Worm (Caenorhabditis elegans) whole organism, L1 larva: Measurements from ENCODE around the gene F25B4.4.

Source experiments
- C04F5.9 ChIP-seq: sonication (generic microtip); optimal IDR thresholded peaks from 2 replicates; lab custom pipeline; 2016; ENCODE audit warnings: missing genetic modification characterization, missing compliant biosample characterization
- C16A3.4 ChIP-seq: fragments of 150-350 bp; optimal IDR thresholded peaks from 2 replicates; lab custom pipeline; 2014; ENCODE audit warnings: missing biosample characterization, missing genetic modification characterization
- C34B4.2 ChIP-seq: sonication (generic microtip); optimal IDR thresholded peaks from 2 replicates; lab custom pipeline; 2017; ENCODE audit warnings: mild to moderate bottlenecking, missing genetic modification characterization, missing compliant biosample characterization
- F16B12.6 ChIP-seq: fragments of 150-350 bp; optimal IDR thresholded peaks from 2 replicates; lab custom pipeline; 2014; ENCODE audit warnings: missing biosample characterization, missing genetic modification characterization
- aha-1 ChIP-seq: fragments of 150-350 bp; optimal IDR thresholded peaks from 2 replicates; lab custom pipeline; 2014; ENCODE audit warnings: missing biosample characterization, missing genetic modification characterization
- alr-1 ChIP-seq: fragments of 200-800 bp; sonication (Bioruptor generic); optimal IDR thresholded peaks from 2 replicates; lab custom pipeline; 2018; ENCODE audit warnings: borderline replicate concordance, mild to moderate bottlenecking, missing genetic modification characterization, missing compliant biosample characterization
- aly-2 ChIP-seq: fragments of 150-350 bp; optimal IDR thresholded peaks from 2 replicates; lab custom pipeline; 2014; ENCODE audit warnings: missing biosample characterization, missing genetic modification characterization
- ama-1 ChIP-seq: fragments of 150-350 bp; optimal IDR thresholded peaks from 2 replicates; lab custom pipeline; 2014
- blmp-1 ChIP-seq: fragments of 150-350 bp; optimal IDR thresholded peaks from 2 replicates; lab custom pipeline; 2014; ENCODE audit warnings: missing biosample characterization, missing genetic modification characterization
- ceh-63 ChIP-seq: fragments of 200-800 bp; sonication (Bioruptor generic); optimal IDR thresholded peaks from 2 replicates; lab custom pipeline; 2018; ENCODE audit warnings: mild to moderate bottlenecking, missing genetic modification characterization, missing compliant biosample characterization
- ceh-8 ChIP-seq: fragments of 200-800 bp; sonication (Bioruptor generic); optimal IDR thresholded peaks from 2 replicates; lab custom pipeline; 2018; ENCODE audit warnings: mild to moderate bottlenecking, missing genetic modification characterization, moderate library complexity, missing compliant biosample characterization
- ceh-88 ChIP-seq: fragments of 200-800 bp; sonication (Bioruptor generic); IDR thresholded peaks from 2 replicates; pipeline ENCODE4 v1.3.6; 2022; ENCODE audit warnings: missing genetic modification characterization, missing compliant biosample characterization
- ceh-90 ChIP-seq: sonication (generic microtip); optimal IDR thresholded peaks from 2 replicates; lab custom pipeline; 2016; ENCODE audit warnings: missing genetic modification characterization, missing compliant biosample characterization
- ces-1 ChIP-seq: fragments of 150-350 bp; optimal IDR thresholded peaks from 2 replicates; lab custom pipeline; 2014; ENCODE audit warnings: missing biosample characterization, missing genetic modification reagents, missing genetic modification characterization
- dpl-1 ChIP-seq, 3 experiments: fragments of 150-350 bp in 2 of 3; sonication (generic microtip) in 1 of 3; optimal IDR thresholded peaks; 2 replicates each; lab custom pipeline; 2014 to 2017; ENCODE audit warnings: missing biosample characterization in 3 of 3, missing genetic modification characterization in 3 of 3, missing genetic modification reagents in 3 of 3
- dsc-1 ChIP-seq: sonication (generic microtip); optimal IDR thresholded peaks from 2 replicates; lab custom pipeline; 2016; ENCODE audit warnings: mild to moderate bottlenecking, missing genetic modification characterization, missing compliant biosample characterization
- efl-1 ChIP-seq, 4 experiments: fragments of 150-350 bp; optimal IDR thresholded peaks in 3 of 4; peaks in 1 of 4; 1 replicate in 1 of 4; 2 replicates in 3 of 4; lab custom pipeline; 2014; ENCODE audit warnings: missing biosample characterization in 2 of 4, missing genetic modification characterization in 2 of 4, missing genetic modification reagents in 2 of 4
- efl-3 ChIP-seq: fragments of 200-800 bp; sonication (Bioruptor generic); optimal IDR thresholded peaks from 2 replicates; lab custom pipeline; 2018; ENCODE audit warnings: mild to moderate bottlenecking, missing genetic modification characterization, missing compliant biosample characterization
- elt-3 ChIP-seq, 6 experiments: fragments of 150-350 bp in 1 of 6; sonication (generic microtip); optimal IDR thresholded peaks; 2 replicates each; lab custom pipeline; 2017 to 2018; ENCODE audit warnings: missing biosample characterization in 6 of 6, missing genetic modification characterization in 6 of 6, inconsistent platforms in 1 of 6
- fkh-10 ChIP-seq: sonication (generic microtip); optimal IDR thresholded peaks from 2 replicates; lab custom pipeline; 2017; ENCODE audit warnings: missing biosample characterization, missing genetic modification reagents, missing genetic modification characterization
- fkh-8 ChIP-seq: sonication (generic microtip); optimal IDR thresholded peaks from 2 replicates; lab custom pipeline; 2016; ENCODE audit warnings: mild to moderate bottlenecking, missing genetic modification characterization, missing compliant biosample characterization
- fos-1 ChIP-seq: fragments of 150-350 bp; optimal IDR thresholded peaks from 2 replicates; lab custom pipeline; 2014; ENCODE audit warnings: missing biosample characterization, missing genetic modification characterization
- hlh-17 ChIP-seq: fragments of 200-800 bp; sonication (Bioruptor generic); optimal IDR thresholded peaks from 2 replicates; lab custom pipeline; 2018; ENCODE audit warnings: missing genetic modification characterization, mild to moderate bottlenecking, missing compliant biosample characterization, moderate library complexity, borderline replicate concordance
- hlh-4 ChIP-seq: sonication (generic microtip); optimal IDR thresholded peaks from 2 replicates; lab custom pipeline; 2016; ENCODE audit warnings: mild to moderate bottlenecking, missing genetic modification characterization, missing compliant biosample characterization
- isw-1 ChIP-seq: fragments of 200-800 bp; sonication (Bioruptor generic); IDR thresholded peaks from 2 replicates; pipeline ENCODE4 v1.3.6; 2022; ENCODE audit warnings: missing genetic modification characterization, missing compliant biosample characterization
- lin-14 ChIP-seq: fragments of 200-800 bp; sonication (Bioruptor generic); optimal IDR thresholded peaks from 2 replicates; lab custom pipeline; 2018; ENCODE audit warnings: mild to moderate bottlenecking, missing genetic modification characterization, moderate library complexity, missing compliant biosample characterization
- lin-15B ChIP-seq: fragments of 150-350 bp; sonication (generic microtip); optimal IDR thresholded peaks from 3 replicates; lab custom pipeline; 2014; ENCODE audit warnings: missing biosample characterization, missing genetic modification characterization
- lin-35 ChIP-seq, 2 experiments: fragments of 150-350 bp; optimal IDR thresholded peaks; 2 replicates each; lab custom pipeline; 2014; ENCODE audit warnings: missing biosample characterization in 2 of 2, missing genetic modification characterization in 2 of 2, missing genetic modification reagents in 2 of 2
- lsy-2 ChIP-seq, 2 experiments: fragments of 150-350 bp; optimal IDR thresholded peaks; 2 replicates each; lab custom pipeline; 2014; ENCODE audit warnings: missing biosample characterization in 2 of 2, missing genetic modification characterization in 2 of 2
- mab-9 ChIP-seq: fragments of 200-800 bp; sonication (Bioruptor generic); IDR thresholded peaks from 2 replicates; pipeline ENCODE4 v1.3.6; 2022; ENCODE audit warnings: missing genetic modification reagents, missing genetic modification characterization, missing compliant biosample characterization
- mef-2 ChIP-seq: fragments of 150-350 bp; optimal IDR thresholded peaks from 2 replicates; lab custom pipeline; 2014; ENCODE audit warnings: missing biosample characterization, missing genetic modification characterization
- mep-1 ChIP-seq: fragments of 150-350 bp; optimal IDR thresholded peaks from 2 replicates; lab custom pipeline; 2014; ENCODE audit warnings: missing biosample characterization, missing genetic modification characterization
- nhr-19 ChIP-seq: fragments of 200-800 bp; sonication (Bioruptor generic); conservative IDR thresholded peaks from 2 replicates; pipeline ENCODE4 v1.3.6; 2022; ENCODE audit warnings: missing genetic modification characterization, missing compliant biosample characterization
- nhr-20 ChIP-seq: sonication (generic microtip); optimal IDR thresholded peaks from 2 replicates; lab custom pipeline; 2016; ENCODE audit warnings: mild to moderate bottlenecking, missing genetic modification characterization, missing compliant biosample characterization
- nhr-237 ChIP-seq: fragments of 150-350 bp; optimal IDR thresholded peaks from 2 replicates; lab custom pipeline; 2014; ENCODE audit warnings: missing biosample characterization, missing genetic modification characterization
- nhr-77 ChIP-seq: fragments of 150-350 bp; optimal IDR thresholded peaks from 2 replicates; lab custom pipeline; 2014; ENCODE audit warnings: missing biosample characterization, missing genetic modification characterization
- nhr-90 ChIP-seq: sonication (generic microtip); optimal IDR thresholded peaks from 2 replicates; lab custom pipeline; 2016; ENCODE audit warnings: mild to moderate bottlenecking, missing genetic modification characterization, missing compliant biosample characterization; ENCODE audit not compliant: poor library complexity
- pax-3 ChIP-seq: fragments of 200-800 bp; sonication (Bioruptor generic); optimal IDR thresholded peaks from 2 replicates; lab custom pipeline; 2018; ENCODE audit warnings: mild to moderate bottlenecking, missing genetic modification characterization, moderate library complexity, missing compliant biosample characterization
- pqm-1 ChIP-seq: sonication (generic microtip); optimal IDR thresholded peaks from 3 replicates; lab custom pipeline; 2017; ENCODE audit warnings: missing biosample characterization, missing genetic modification characterization
- skn-1 ChIP-seq: fragments of 150-350 bp; optimal IDR thresholded peaks from 2 replicates; lab custom pipeline; 2014; ENCODE audit warnings: missing biosample characterization, missing genetic modification characterization
- sox-4 ChIP-seq: sonication (generic microtip); optimal IDR thresholded peaks from 2 replicates; lab custom pipeline; 2016; ENCODE audit warnings: missing genetic modification characterization, missing compliant biosample characterization
- sup-37 ChIP-seq: fragments of 200-800 bp; sonication (Bioruptor generic); optimal IDR thresholded peaks from 2 replicates; lab custom pipeline; 2018; ENCODE audit warnings: mild to moderate bottlenecking, missing genetic modification characterization, missing compliant biosample characterization
- tbx-2 ChIP-seq: sonication (generic microtip); optimal IDR thresholded peaks from 2 replicates; lab custom pipeline; 2016; ENCODE audit warnings: missing genetic modification characterization, missing compliant biosample characterization
- unc-130 ChIP-seq: fragments of 150-350 bp; optimal IDR thresholded peaks from 2 replicates; lab custom pipeline; 2017; ENCODE audit warnings: missing biosample characterization, missing genetic modification characterization, inconsistent platforms
- unc-30 ChIP-seq: sonication (generic microtip); optimal IDR thresholded peaks from 2 replicates; lab custom pipeline; 2017; ENCODE audit warnings: missing biosample characterization, missing genetic modification characterization
- unc-86 ChIP-seq: sonication (generic microtip); optimal IDR thresholded peaks from 2 replicates; lab custom pipeline; 2016; ENCODE audit warnings: missing genetic modification characterization, missing compliant biosample characterization
- vab-15 ChIP-seq: sonication (generic microtip); optimal IDR thresholded peaks from 2 replicates; lab custom pipeline; 2017; ENCODE audit warnings: missing genotype, mild to moderate bottlenecking, missing genetic modification characterization, missing compliant biosample characterization
- xbp-1 ChIP-seq: sonication (generic microtip); optimal IDR thresholded peaks from 2 replicates; lab custom pipeline; 2016; ENCODE audit warnings: missing genetic modification characterization, missing compliant biosample characterization
- zag-1 ChIP-seq: fragments of 150-350 bp; optimal IDR thresholded peaks from 2 replicates; lab custom pipeline; 2014; ENCODE audit warnings: missing biosample characterization, missing genetic modification characterization
- zip-4 ChIP-seq: fragments of 200-800 bp; sonication (Bioruptor generic); optimal IDR thresholded peaks from 2 replicates; lab custom pipeline; 2018; ENCODE audit warnings: mild to moderate bottlenecking, missing genetic modification characterization, moderate library complexity, missing compliant biosample characterization
- ztf-11 ChIP-seq, 2 experiments: sonication (generic microtip); optimal IDR thresholded peaks; 2 replicates each; lab custom pipeline; 2016 to 2017; ENCODE audit warnings: missing genetic modification characterization in 2 of 2, missing biosample characterization in 1 of 2, missing compliant biosample characterization in 1 of 2
- ztf-4 ChIP-seq: fragments of 150-350 bp; optimal IDR thresholded peaks from 2 replicates; lab custom pipeline; 2014; ENCODE audit warnings: missing biosample characterization, missing genetic modification characterization

Gene F25B4.4

DNA sequence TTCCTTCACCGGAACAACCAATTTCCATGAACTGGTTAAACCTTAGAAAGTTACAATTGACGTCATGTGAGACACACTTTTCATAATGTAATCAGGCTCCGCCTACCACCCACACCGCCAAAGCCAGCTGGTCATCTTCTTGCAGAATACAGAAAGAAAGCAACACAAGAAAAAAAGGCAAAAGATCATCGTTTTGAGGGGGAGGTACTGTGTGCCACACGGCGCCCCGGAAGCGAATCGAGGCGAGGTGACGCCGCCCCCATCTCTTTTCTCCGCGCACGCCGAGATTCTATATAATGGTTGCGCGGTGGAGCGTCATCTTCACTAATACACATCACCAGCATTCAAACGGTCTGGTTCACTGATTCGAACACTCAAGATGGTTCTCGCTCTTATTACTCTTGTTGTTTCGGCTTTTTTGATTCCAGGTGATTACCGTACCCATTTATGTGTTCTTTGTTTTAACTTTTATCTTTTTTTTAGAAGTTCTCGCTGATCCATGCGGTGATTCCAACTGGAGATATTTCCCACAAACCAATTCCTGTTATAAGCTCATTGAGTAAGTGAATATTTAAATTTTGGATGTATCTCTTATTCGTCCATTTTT lies 15.3 kb downstream of the F25B4.4 start, which contains the start of gene clec-1 (continued):
- TF ChIP-seq mab-9 (no peak), sup-37 (no peak), pqm-1 (tag; lab: Kevin White, UChicago) (no peak), ztf-4 (no peak), zag-1 (tag; lab: Kevin White, UChicago) (no peak), dsc-1 (tag; lab: Kevin White, UChicago) (no peak), isw-1 (GFP tag; lab: Robert Waterston, UW) (no peak), C16A3.4 (tag; lab: Kevin White, UChicago) (no peak), hlh-17 (no peak), alr-1 (no peak), nhr-237 (tag; lab: Kevin White, UChicago) (no peak), mef-2 (tag; lab: Kevin White, UChicago) (no peak), nhr-19 (no peak), fkh-8 (tag; lab: Kevin White, UChicago) (no peak), nhr-77 (no peak), dpl-1 (GFP tag; optimal IDR thresholded peaks at IDR 0.05; lab: Kevin White, UChicago) (no peak), skn-1 (tag; lab: Kevin White, UChicago) (no peak), pax-3 (tag; lab: Kevin White, UChicago) (no peak), C34B4.2 (tag; lab: Kevin White, UChicago) (no peak), ceh-88 (GFP tag; lab: Robert Waterston, UW) (no peak), fos-1 (tag; lab: Kevin White, UChicago) (no peak), xbp-1 (tag; lab: Kevin White, UChicago) (no peak), sox-4 (tag; lab: Kevin White, UChicago) (no peak), ama-1 (lab: Kevin White, UChicago) (peak; percentile 75), C04F5.9 (tag; lab: Kevin White, UChicago) (no peak), lin-14 (peak; percentile 30), unc-130 (no peak), ceh-8 (GFP tag; lab: Kevin White, UChicago) (no peak), aha-1 (no peak), vab-15 (tag; lab: Kevin White, UChicago) (no peak), ceh-63 (GFP tag; lab: Kevin White, UChicago) (no peak), efl-1 (optimal IDR thresholded peaks at IDR 0.05; lab: Kevin White, UChicago) (no peak), efl-1 (GFP tag; optimal IDR thresholded peaks at IDR 0.05 in 1 of 2; lab: Kevin White, UChicago) (no peak), elt-3 (tag; optimal IDR thresholded peaks at IDR 0.05; lab: Kevin White, UChicago) (peak in 1 of 6 experiments; percentile 49), mep-1 (no peak), lin-15B (tag; lab: Kevin White, UChicago) (no peak), blmp-1 (tag; lab: Kevin White, UChicago) (peak; percentile 74), tbx-2 (no peak), lsy-2 (tag; optimal IDR thresholded peaks at IDR 0.05; lab: Kevin White, UChicago) (peak in 1 of 2 experiments; percentile 11), nhr-90 (tag; lab: Kevin White, UChicago) (no peak), aly-2 (tag; lab: Kevin White, UChicago) (no peak)
- TF ChIP-seq, all 84 proteins: peak for 9

DNA sequence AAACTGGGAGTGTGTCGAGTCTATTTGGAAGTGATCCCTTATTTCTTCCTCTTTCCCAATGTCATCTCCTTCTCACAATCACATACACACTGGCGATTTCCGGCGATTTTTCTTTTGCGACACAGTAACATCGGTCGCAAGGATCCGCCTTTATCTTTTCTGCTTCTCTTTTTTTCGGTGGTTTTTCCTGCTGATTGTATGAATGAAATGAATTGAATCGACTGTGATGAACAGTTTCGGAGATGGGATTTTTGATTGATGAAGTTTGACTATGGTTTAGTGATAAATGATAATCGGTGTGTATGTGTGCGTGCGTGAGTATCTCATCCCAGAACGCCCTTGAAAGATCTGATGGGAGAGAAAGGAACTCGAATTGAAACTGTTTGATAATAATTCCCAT lies 16.4 kb downstream of the F25B4.4 start:
- TF ChIP-seq unc-30 (tag; lab: Kevin White, UChicago) (no peak), C04F5.9 (tag; lab: Kevin White, UChicago) (no peak), ceh-90 (tag; lab: Kevin White, UChicago) (no peak), ztf-4 (peak; percentile 8), lin-35 (GFP tag; optimal IDR thresholded peaks at IDR 0.05; lab: Kevin White, UChicago) (no peak), hlh-17 (no peak), xbp-1 (tag; lab: Kevin White, UChicago) (no peak), nhr-20 (peak; percentile 47), ztf-11 (tag; optimal IDR thresholded peaks at IDR 0.05; lab: Kevin White, UChicago) (no peak), zip-4 (GFP tag; lab: Kevin White, UChicago) (no peak), pax-3 (tag; lab: Kevin White, UChicago) (no peak), F16B12.6 (tag; lab: Kevin White, UChicago) (no peak), unc-86 (tag; lab: Kevin White, UChicago) (no peak), elt-3 (tag; optimal IDR thresholded peaks at IDR 0.05; lab: Kevin White, UChicago) (peak in 3 of 6 experiments; percentile 39 to 84 (median 62)), aly-2 (tag; lab: Kevin White, UChicago) (no peak), fkh-10 (GFP tag; lab: Kevin White, UChicago) (no peak), efl-3 (GFP tag; lab: Kevin White, UChicago) (no peak), nhr-77 (no peak), isw-1 (GFP tag; lab: Robert Waterston, UW) (no peak), mab-9 (no peak), hlh-4 (tag; lab: Kevin White, UChicago) (no peak), C34B4.2 (tag; lab: Kevin White, UChicago) (no peak), ces-1 (GFP tag; lab: Kevin White, UChicago) (no peak)
